Worm (Caenorhabditis elegans) whole organism, early embryonic: ENCODE data around the gene aptf-2.

Experiments used
- F13C5.2 ChIP-seq: sonication (generic microtip); optimal IDR thresholded peaks from 2 replicates; lab custom pipeline; 2017; ENCODE audit warnings: mild to moderate bottlenecking, missing genetic modification characterization, inconsistent platforms, missing compliant biosample characterization
- aly-1 ChIP-seq: sonication (generic microtip); optimal IDR thresholded peaks from 2 replicates; lab custom pipeline; 2016; ENCODE audit warnings: missing genetic modification characterization, missing compliant biosample characterization
- ama-1 ChIP-seq: fragments of 150-350 bp; optimal IDR thresholded peaks from 2 replicates; lab custom pipeline; 2014
- ceh-13 ChIP-seq: fragments of 200-800 bp; sonication (Bioruptor generic); optimal IDR thresholded peaks from 2 replicates; lab custom pipeline; 2018; ENCODE audit warnings: mild to moderate bottlenecking, missing genetic modification characterization, missing compliant biosample characterization
- ceh-36 ChIP-seq: sonication (generic microtip); optimal IDR thresholded peaks from 2 replicates; lab custom pipeline; 2016; ENCODE audit warnings: missing genetic modification characterization, inconsistent platforms, missing compliant biosample characterization
- flt-1 ChIP-seq: fragments of 200-800 bp; sonication (Bioruptor generic); IDR thresholded peaks from 2 replicates; pipeline ENCODE4 v1.3.6; 2022; ENCODE audit warnings: missing genetic modification characterization, missing compliant biosample characterization
- hmg-4 ChIP-seq: fragments of 200-800 bp; sonication (Bioruptor generic); optimal IDR thresholded peaks from 2 replicates; lab custom pipeline; 2018; ENCODE audit warnings: mild to moderate bottlenecking, missing genetic modification characterization, missing compliant biosample characterization
- hnd-1 ChIP-seq: sonication (generic microtip); optimal IDR thresholded peaks from 2 replicates; lab custom pipeline; 2016; ENCODE audit warnings: missing genetic modification characterization, missing compliant biosample characterization
- pes-1 ChIP-seq: fragments of 200-800 bp; sonication (Bioruptor generic); IDR thresholded peaks from 2 replicates; pipeline ENCODE4 v1.3.6; 2022; ENCODE audit warnings: missing genetic modification reagents, missing genetic modification characterization, missing compliant biosample characterization
- scrt-1 ChIP-seq: fragments of 200-800 bp; sonication (Bioruptor generic); IDR thresholded peaks from 2 replicates; pipeline ENCODE4 v1.3.6; 2022; ENCODE audit warnings: missing genetic modification characterization, missing compliant biosample characterization
- sea-1 ChIP-seq: fragments of 200-800 bp; sonication (Bioruptor generic); conservative IDR thresholded peaks from 2 replicates; pipeline ENCODE4 v1.3.6; 2022; ENCODE audit warnings: missing genetic modification characterization, missing compliant biosample characterization
- tbx-11 ChIP-seq: fragments of 200-800 bp; sonication (Bioruptor generic); IDR thresholded peaks from 2 replicates; pipeline ENCODE4 v1.3.6; 2022; ENCODE audit warnings: missing genetic modification characterization, missing compliant biosample characterization

ce11 chrIV:13377716-13378115 lies 38.1 kb downstream of the aptf-2 start, which contains the start of gene mau-8:
- TF ChIP-seq F13C5.2 (no peak), ceh-13 (GFP tag; lab: Kevin White, UChicago) (no peak), ceh-36 (no peak), pes-1 (GFP tag; lab: Robert Waterston, UW) (no peak), ama-1 (no peak), scrt-1 (GFP tag; lab: Robert Waterston, UW) (no peak), sea-1 (no peak), aly-1 (tag; lab: Kevin White, UChicago) (no peak), hnd-1 (tag; lab: Kevin White, UChicago) (no peak), flt-1 (GFP tag; lab: Robert Waterston, UW) (no peak), tbx-11 (GFP tag; lab: Robert Waterston, UW) (no peak), hmg-4 (no peak)
